Worm (Caenorhabditis elegans): Measurements from ENCODE around the gene sri-54.
"Not testable (repeated sequence)": the region's sequence is repeated elsewhere in the genome, so short reads cannot be mapped to it uniquely, and the experiment has no call there.

sri-54 gene

ce11 chrII:3137804-3138203 is at the start of gene sri-54:
sri-54 (minus strand) TSS chrII:3137904.
- TF ChIP-seq egl-27 (tag; optimal IDR thresholded peaks at IDR 0.05) (no peak), nhr-23 (tag; optimal IDR thresholded peaks at IDR 0.05) (no peak), mdl-1 (tag; optimal IDR thresholded peaks at IDR 0.05) (no peak), gmeb-1 (tag; optimal IDR thresholded peaks at IDR 0.05) (no peak), nhr-25 (tag; optimal IDR thresholded peaks at IDR 0.05) (no peak), mab-5 (tag; optimal IDR thresholded peaks at IDR 0.05) (no peak), C34F6.9 (tag; optimal IDR thresholded peaks at IDR 0.05) (no peak), lin-13 (GFP tag; optimal IDR thresholded peaks at IDR 0.05) (no peak), Y55F3AM.14 (GFP tag; optimal IDR thresholded peaks at IDR 0.05) (no peak)

- TF ChIP-seq aly-2 (tag; optimal IDR thresholded peaks at IDR 0.05): no peak
Observed at ce11 chrII:3185848-3186247, 48.1 kb upstream of the sri-54 start.

DNA sequence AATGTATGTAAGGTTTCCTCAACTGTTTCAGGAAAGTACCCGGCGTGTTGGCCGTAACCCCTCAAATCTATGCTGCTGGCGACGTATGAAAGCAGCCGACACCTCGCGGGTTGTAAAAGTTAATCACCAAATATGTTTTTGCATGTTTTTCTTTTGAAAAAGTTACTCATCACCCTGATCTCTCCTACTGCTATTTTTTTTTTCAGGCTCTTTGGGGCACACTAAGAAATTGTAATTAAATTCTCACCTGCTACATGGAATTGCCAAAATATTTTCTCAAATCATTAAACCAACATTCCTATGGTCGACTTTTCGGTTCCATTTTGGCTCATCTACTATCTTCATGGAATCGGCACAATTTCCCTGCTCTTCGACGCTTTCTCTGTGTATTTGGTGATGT is 47.2 kb upstream of the sri-54 start, which contains the start of gene sri-78:
Gene sri-78, plus strand, starts transcription at position 301 of the 400 bp plus-strand sequence.
- not testable (repeated sequence) for TF ChIP-seq ceh-82, ztf-4, nhr-23 (tag; optimal IDR thresholded peaks at IDR 0.05)

DNA sequence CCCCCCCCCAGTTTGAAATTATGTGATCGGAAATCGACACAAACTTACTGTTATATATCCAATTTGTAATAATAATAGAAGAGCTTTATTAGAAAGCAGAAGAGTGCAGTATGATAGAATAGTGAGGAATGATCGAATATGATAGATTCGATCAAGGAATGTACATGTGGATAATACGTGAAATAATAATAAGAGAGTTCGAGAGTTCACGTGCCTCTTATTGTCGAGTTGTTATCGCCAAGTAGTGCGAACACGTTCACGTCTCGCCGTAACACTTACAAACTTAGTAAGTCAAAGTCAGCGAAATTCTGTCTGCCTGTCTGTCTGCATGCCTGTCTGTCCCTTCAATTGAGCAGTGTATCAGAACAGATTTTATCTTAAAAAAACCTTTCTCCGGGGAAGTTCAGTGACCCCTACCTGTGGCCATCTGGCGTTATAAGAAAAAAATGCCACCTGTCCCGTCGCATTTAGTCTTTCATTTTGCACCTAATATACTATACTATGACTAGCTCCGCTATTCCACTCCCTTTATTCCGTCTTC is 45.7 kb upstream of the sri-54 start, which contains the start of the genes Y27F2A.6 and Y27F2A.8:
Gene Y27F2A.6, minus strand, starts transcription at position 101 of the 541 bp plus-strand sequence.
Gene Y27F2A.8, plus strand, starts transcription at position 491 of the 541 bp plus-strand sequence.
- not testable (repeated sequence) for TF ChIP-seq mbf-1 (tag; optimal IDR thresholded peaks at IDR 0.05); blmp-1 (tag; optimal IDR thresholded peaks at IDR 0.05; ENCODE audit: insufficient read depth); alr-1 (tag; optimal IDR thresholded peaks at IDR 0.05)

DNA sequence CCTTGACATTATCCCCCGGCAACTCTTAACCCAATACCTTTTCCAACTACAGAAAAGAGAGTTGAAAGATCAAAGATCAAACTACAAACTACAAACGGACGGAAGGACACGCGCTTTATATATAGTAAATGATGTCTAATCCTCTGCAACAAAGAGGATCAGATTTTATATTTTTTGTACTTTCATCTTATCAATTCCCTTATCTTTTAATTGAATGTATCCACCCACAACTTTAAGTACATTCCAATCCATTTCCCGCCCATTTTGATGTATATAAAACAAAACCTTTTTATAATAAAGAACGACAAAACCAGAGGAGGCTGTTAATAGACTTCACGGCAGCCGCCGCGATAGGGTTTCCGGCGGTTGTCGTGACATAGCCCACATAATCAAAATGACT is 40.0 kb upstream of the sri-54 start, which contains the start of gene sri-40:
Gene sri-40, plus strand, starts transcription at position 301 of the 400 bp plus-strand sequence.
- TF ChIP-seq nhr-129, sem-4, lsy-2 (tag; optimal IDR thresholded peaks at IDR 0.05): not testable (repeated sequence)

DNA sequence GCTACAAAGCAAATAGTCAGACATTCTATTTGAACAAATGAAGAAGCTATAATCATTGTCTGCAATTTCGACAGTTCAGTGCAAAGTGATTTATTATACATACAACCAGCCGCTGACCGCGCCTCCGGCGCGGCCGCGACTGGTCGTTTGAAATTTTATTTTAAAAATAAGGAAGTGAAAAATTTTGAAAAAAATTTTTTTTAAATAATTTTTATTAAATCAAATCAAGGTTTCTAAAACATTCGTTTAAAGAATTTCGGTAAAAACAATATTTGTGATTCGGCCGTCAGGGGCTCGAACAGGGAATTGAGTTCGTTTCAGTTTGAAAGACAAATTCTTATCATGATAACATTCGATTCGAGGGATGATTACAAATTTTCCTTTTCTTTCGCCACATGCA is 34.5 kb upstream of the sri-54 start, which contains the start of gene Y27F2A.10:
Gene Y27F2A.10, minus strand, starts transcription at position 101 of the 400 bp plus-strand sequence.
- TF ChIP-seq nhr-129 (tag; optimal IDR thresholded peaks at IDR 0.05): no peak
- no peak for TF ChIP-seq ama-1 (optimal IDR thresholded peaks at IDR 0.05)
- TF ChIP-seq elt-1 (tag; optimal IDR thresholded peaks at IDR 0.05): no peak
- no peak for TF ChIP-seq blmp-1 (tag; optimal IDR thresholded peaks at IDR 0.05; ENCODE audit: insufficient read depth)
- TF ChIP-seq unc-55 (GFP tag; optimal IDR thresholded peaks at IDR 0.05): no peak
- no peak for TF ChIP-seq mbf-1 (tag; optimal IDR thresholded peaks at IDR 0.05)
- no peak for TF ChIP-seq fos-1 (tag; optimal IDR thresholded peaks at IDR 0.05)
- no peak for TF ChIP-seq nhr-25 (tag; optimal IDR thresholded peaks at IDR 0.05)
- TF ChIP-seq ztf-11 (tag; optimal IDR thresholded peaks at IDR 0.05): no peak
- no peak for TF ChIP-seq unc-39 (tag; optimal IDR thresholded peaks at IDR 0.05)
- TF ChIP-seq nhr-21 (tag; optimal IDR thresholded peaks at IDR 0.05): no peak
- no peak for TF ChIP-seq ceh-16 (tag; optimal IDR thresholded peaks at IDR 0.05)
- TF ChIP-seq nhr-77 (tag; optimal IDR thresholded peaks at IDR 0.05): no peak
- TF ChIP-seq mab-5 (tag; optimal IDR thresholded peaks at IDR 0.05): no peak
- no peak for TF ChIP-seq mdl-1 (tag; optimal IDR thresholded peaks at IDR 0.05)
- TF ChIP-seq sem-4 (tag; optimal IDR thresholded peaks at IDR 0.05): no peak
- TF ChIP-seq skn-1 (tag; optimal IDR thresholded peaks at IDR 0.05): no peak
- no peak for TF ChIP-seq aly-2 (tag; optimal IDR thresholded peaks at IDR 0.05)
- TF ChIP-seq nhr-6 (tag; optimal IDR thresholded peaks at IDR 0.05): no peak

- TF ChIP-seq mbf-1 (tag; optimal IDR thresholded peaks at IDR 0.05) (no peak), R02D3.7 (tag; optimal IDR thresholded peaks at IDR 0.05) (no peak), nhr-25 (tag; optimal IDR thresholded peaks at IDR 0.05) (no peak), unc-62 (GFP tag; optimal IDR thresholded peaks at IDR 0.05) (no peak), dmd-4 (tag; optimal IDR thresholded peaks at IDR 0.05) (no peak), unc-39 (tag; optimal IDR thresholded peaks at IDR 0.05) (no peak), alr-1 (tag; optimal IDR thresholded peaks at IDR 0.05) (no peak), peb-1 (tag; optimal IDR thresholded peaks at IDR 0.05) (no peak), gmeb-1 (tag; optimal IDR thresholded peaks at IDR 0.05) (no peak), sma-9 (GFP tag; optimal IDR thresholded peaks at IDR 0.05) (no peak), sma-9 (tag; optimal IDR thresholded peaks at IDR 0.05) (no peak), fos-1 (tag; optimal IDR thresholded peaks at IDR 0.05) (no peak), ztf-4 (tag; optimal IDR thresholded peaks at IDR 0.05) (no peak), mab-5 (tag; optimal IDR thresholded peaks at IDR 0.05) (no peak), snpc-4 (tag; optimal IDR thresholded peaks at IDR 0.05) (no peak), blmp-1 (tag; optimal IDR thresholded peaks at IDR 0.05; ENCODE audit: insufficient read depth) (no peak), nhr-129 (tag; optimal IDR thresholded peaks at IDR 0.05) (no peak), nhr-237 (tag; optimal IDR thresholded peaks at IDR 0.05) (no peak)
Observed at ce11 chrII:3170089-3170488, 32.4 kb upstream of the sri-54 start, which contains the start of gene fbxc-55. fbxc-55 (minus strand) TSS chrII:3170189.

Measured in whole organism, L2 larva.